Fruit fly (Drosophila melanogaster) whole organism, embryonic: ENCODE results near the gene Sec61alpha.

Experiments
- BEAF-32 ChIP-seq: fragments of 200-800 bp; sonication (Bioruptor generic); optimal IDR thresholded peaks from 3 replicates; lab custom pipeline; 2017; ENCODE audit warnings: missing biosample characterization, missing genetic modification characterization, mild to moderate bottlenecking, moderate library complexity, missing genetic modification reagents
- CG10565 ChIP-seq: fragments of 200-800 bp; sonication (Bioruptor generic); optimal IDR thresholded peaks from 3 replicates; lab custom pipeline; 2016; ENCODE audit warnings: missing biosample characterization, mild to moderate bottlenecking, missing genetic modification characterization
- CG11723 ChIP-seq: fragments of 200-800 bp; sonication (Bioruptor generic); optimal IDR thresholded peaks from 2 replicates; lab custom pipeline; 2017; ENCODE audit warnings: missing biosample characterization, mild to moderate bottlenecking, missing genetic modification characterization
- CG12391 ChIP-seq: fragments of 200-800 bp; sonication (Bioruptor generic); optimal IDR thresholded peaks from 3 replicates; lab custom pipeline; 2018; ENCODE audit warnings: missing biosample characterization, mild to moderate bottlenecking, missing genetic modification characterization, moderate library complexity
- CG12744 ChIP-seq: fragments of 200-800 bp; sonication (Bioruptor generic); optimal IDR thresholded peaks from 2 replicates; lab custom pipeline; 2016; ENCODE audit warnings: missing biosample characterization, missing genetic modification characterization
- CG15073 ChIP-seq: fragments of 200-800 bp; sonication (Bioruptor generic); optimal IDR thresholded peaks from 2 replicates; lab custom pipeline; 2016; ENCODE audit warnings: missing biosample characterization, missing genetic modification characterization
- CG15514 ChIP-seq: fragments of 200-800 bp; sonication (Bioruptor generic); optimal IDR thresholded peaks from 3 replicates; lab custom pipeline; 2017; ENCODE audit warnings: missing biosample characterization, missing genetic modification characterization, mild to moderate bottlenecking, moderate library complexity, missing genetic modification reagents
- CG2712 ChIP-seq: fragments of 200-800 bp; optimal IDR thresholded peaks from 3 replicates; lab custom pipeline; 2019; ENCODE audit warnings: missing biosample characterization, mild to moderate bottlenecking, missing genetic modification characterization, moderate library complexity
- CG32532 ChIP-seq: fragments of 200-800 bp; sonication (Bioruptor generic); IDR thresholded peaks from 2 replicates; pipeline ENCODE4 v1.3.6; 2022; ENCODE audit warnings: missing biosample characterization, missing genetic modification characterization
- CG34422 ChIP-seq: fragments of 200-800 bp; sonication (Bioruptor generic); IDR thresholded peaks from 3 replicates; pipeline ENCODE4 v1.3.6; 2022; ENCODE audit warnings: missing biosample characterization, missing genetic modification characterization
- CG3847 ChIP-seq: fragments of 200-800 bp; sonication (Bioruptor generic); IDR thresholded peaks from 2 replicates; pipeline ENCODE4 v1.3.6; 2022; ENCODE audit warnings: missing biosample characterization, missing genetic modification characterization
- CG4617 ChIP-seq: fragments of 200-800 bp; sonication (Bioruptor generic); optimal IDR thresholded peaks from 3 replicates; lab custom pipeline; 2016; ENCODE audit warnings: missing biosample characterization, missing genetic modification characterization, borderline replicate concordance
- CG6175 ChIP-seq: fragments of 200-800 bp; sonication (Bioruptor generic); IDR thresholded peaks from 3 replicates; pipeline ENCODE4 v1.3.6; 2022; ENCODE audit warnings: missing biosample characterization, missing genetic modification characterization
- CG7357 ChIP-seq: fragments of 200-800 bp; sonication (Bioruptor generic); IDR thresholded peaks from 3 replicates; pipeline ENCODE4 v1.3.6; 2022; ENCODE audit warnings: missing biosample characterization, missing genetic modification characterization
- CG7372 ChIP-seq: fragments of 200-800 bp; sonication (Bioruptor generic); IDR thresholded peaks from 2 replicates; pipeline ENCODE4 v1.3.6; 2022; ENCODE audit warnings: missing biosample characterization, missing genetic modification characterization
- CG7963 ChIP-seq: fragments of 200-800 bp; sonication (Bioruptor generic); IDR thresholded peaks from 3 replicates; pipeline ENCODE4 v1.3.6; 2022; ENCODE audit warnings: missing biosample characterization, missing genetic modification characterization; ENCODE audit not compliant: partially characterized antibody
- CG8944 ChIP-seq: fragments of 200-800 bp; sonication (Bioruptor generic); optimal IDR thresholded peaks from 3 replicates; lab custom pipeline; 2016; ENCODE audit warnings: missing biosample characterization, missing genetic modification characterization
- CG9437 ChIP-seq: fragments of 200-800 bp; sonication (Bioruptor generic); optimal IDR thresholded peaks from 2 replicates; lab custom pipeline; 2018; ENCODE audit warnings: missing biosample characterization, mild to moderate bottlenecking, missing genetic modification characterization
- CTCF ChIP-seq: fragments of 200-800 bp; sonication (Bioruptor generic); optimal IDR thresholded peaks from 2 replicates; lab custom pipeline; 2017; ENCODE audit warnings: missing biosample characterization, mild to moderate bottlenecking, missing genetic modification characterization, moderate library complexity
- D19A ChIP-seq: fragments of 200-800 bp; optimal IDR thresholded peaks from 3 replicates; lab custom pipeline; 2019; ENCODE audit warnings: missing biosample characterization, mild to moderate bottlenecking, missing genetic modification characterization, moderate library complexity
- Deaf1 ChIP-seq: fragments of 200-800 bp; optimal IDR thresholded peaks from 3 replicates; lab custom pipeline; 2019; ENCODE audit warnings: missing biosample characterization, mild to moderate bottlenecking, missing genetic modification characterization, moderate library complexity
- Dref ChIP-seq: fragments of 200-800 bp; sonication (Bioruptor generic); IDR thresholded peaks from 2 replicates; pipeline ENCODE4 v1.3.6; 2022; ENCODE audit warnings: missing biosample characterization, missing genetic modification characterization
- E2f1 ChIP-seq: fragments of 200-800 bp; sonication (Bioruptor generic); IDR thresholded peaks from 2 replicates; pipeline ENCODE4 v1.3.6; 2022; ENCODE audit warnings: missing biosample characterization, missing genetic modification characterization
- E2f2 ChIP-seq: fragments of 200-800 bp; sonication (Bioruptor generic); IDR thresholded peaks from 2 replicates; pipeline ENCODE4 v1.3.6; 2022; ENCODE audit warnings: missing biosample characterization, missing genetic modification characterization
- Elba2 ChIP-seq: fragments of 200-800 bp; sonication (Bioruptor generic); optimal IDR thresholded peaks from 3 replicates; lab custom pipeline; 2016; ENCODE audit warnings: missing biosample characterization, missing genetic modification characterization
- Ets97D ChIP-seq: fragments of 200-800 bp; sonication (Bioruptor generic); optimal IDR thresholded peaks from 3 replicates; lab custom pipeline; 2016; ENCODE audit warnings: missing biosample characterization, missing genetic modification characterization
- Hand ChIP-seq: fragments of 200-800 bp; sonication (Bioruptor generic); optimal IDR thresholded peaks from 2 replicates; lab custom pipeline; 2017; ENCODE audit warnings: mild to moderate bottlenecking, missing biosample characterization, missing genetic modification reagents, missing genetic modification characterization
- Hmx ChIP-seq: fragments of 200-800 bp; sonication (Bioruptor generic); optimal IDR thresholded peaks from 2 replicates; lab custom pipeline; 2016; ENCODE audit warnings: missing biosample characterization, missing genetic modification characterization
- Mad ChIP-seq: fragments of 200-800 bp; sonication (Bioruptor generic); optimal IDR thresholded peaks from 2 replicates; lab custom pipeline; 2016; ENCODE audit warnings: missing biosample characterization, missing genetic modification characterization
- Stat92E ChIP-seq, 3 experiments: fragments of >200 bp in 2 of 3; fragments of 200-800 bp in 1 of 3; sonication (Bioruptor generic) in 1 of 3; optimal IDR thresholded peaks; 2 replicates each; lab custom pipeline; 2017 to 2019; ENCODE audit warnings: missing biosample characterization in 3 of 3, missing genetic modification characterization in 3 of 3, mild to moderate bottlenecking in 1 of 3, moderate library complexity in 1 of 3
- Xrp1 ChIP-seq: fragments of 200-800 bp; sonication (Bioruptor generic); IDR thresholded peaks from 2 replicates; pipeline ENCODE4 v1.3.6; 2022; ENCODE audit warnings: missing biosample characterization, missing genetic modification characterization
- abd-A ChIP-seq: fragments of 200-800 bp; sonication (Bioruptor generic); optimal IDR thresholded peaks from 3 replicates; lab custom pipeline; 2019; ENCODE audit warnings: missing biosample characterization, mild to moderate bottlenecking, missing genetic modification characterization, moderate library complexity
- ato ChIP-seq: fragments of 200-800 bp; sonication (Bioruptor generic); IDR thresholded peaks from 2 replicates; pipeline ENCODE4 v1.3.6; 2022; ENCODE audit warnings: missing biosample characterization, missing genetic modification characterization; ENCODE audit not compliant: partially characterized antibody
- bbx ChIP-seq: fragments of 200-800 bp; sonication (Bioruptor generic); IDR thresholded peaks from 2 replicates; pipeline ENCODE4 v1.3.6; 2022; ENCODE audit warnings: missing biosample characterization, missing genetic modification characterization; ENCODE audit not compliant: partially characterized antibody
- croc ChIP-seq: fragments of 200-800 bp; sonication (Bioruptor generic); conservative IDR thresholded peaks from 3 replicates; pipeline ENCODE4 v1.3.6; 2022; ENCODE audit warnings: missing biosample characterization, missing genetic modification characterization
- dmrt11E ChIP-seq: fragments of 200-800 bp; sonication (Bioruptor generic); optimal IDR thresholded peaks from 3 replicates; lab custom pipeline; 2018; ENCODE audit warnings: missing biosample characterization, mild to moderate bottlenecking, missing genetic modification characterization, moderate library complexity
- ems ChIP-seq: fragments of 200-800 bp; sonication (Bioruptor generic); optimal IDR thresholded peaks from 3 replicates; lab custom pipeline; 2016; ENCODE audit warnings: missing biosample characterization, missing genetic modification characterization
- esg ChIP-seq: fragments of 200-800 bp; sonication (Bioruptor generic); conservative IDR thresholded peaks from 2 replicates; pipeline ENCODE4 v1.3.6; 2022; ENCODE audit warnings: missing biosample characterization, missing genetic modification characterization
- kah ChIP-seq: fragments of 200-800 bp; sonication (Bioruptor generic); optimal IDR thresholded peaks from 2 replicates; lab custom pipeline; 2018; ENCODE audit warnings: missing biosample characterization, mild to moderate bottlenecking, missing genetic modification characterization
- kni ChIP-seq: fragments of 200-800 bp; sonication (Bioruptor generic); optimal IDR thresholded peaks from 3 replicates; lab custom pipeline; 2017; ENCODE audit warnings: mild to moderate bottlenecking, missing biosample characterization, missing genetic modification reagents, missing genetic modification characterization
- lilli ChIP-seq: fragments of 200-800 bp; sonication (Bioruptor generic); optimal IDR thresholded peaks from 3 replicates; lab custom pipeline; 2016; ENCODE audit warnings: missing biosample characterization, missing genetic modification characterization
- lov ChIP-seq, 2 experiments: fragments of 200-800 bp in 1 of 2; fragments of >200 bp in 1 of 2; sonication (Bioruptor generic) in 1 of 2; IDR thresholded peaks in 1 of 2; optimal IDR thresholded peaks in 1 of 2; 2 replicates in 1 of 2; 3 replicates in 1 of 2; pipeline versions ENCODE4 v1.3.6 to Lab custom; 2017 to 2022; ENCODE audit warnings: missing biosample characterization in 1 of 2, missing genetic modification characterization in 1 of 2
- nerfin-2 ChIP-seq: fragments of 200-800 bp; sonication (Bioruptor generic); IDR thresholded peaks from 2 replicates; pipeline ENCODE4 v1.3.6; 2022; ENCODE audit warnings: missing biosample characterization, missing genetic modification characterization; ENCODE audit not compliant: partially characterized antibody
- otp ChIP-seq: fragments of 200-800 bp; sonication (Bioruptor generic); IDR thresholded peaks from 3 replicates; pipeline ENCODE4, ENCODE4 v1.3.6; 2022; ENCODE audit warnings: missing biosample characterization, missing genetic modification characterization
- pzg ChIP-seq: fragments of 200-800 bp; sonication (Bioruptor generic); optimal IDR thresholded peaks from 3 replicates; lab custom pipeline; 2018; ENCODE audit warnings: missing biosample characterization, mild to moderate bottlenecking, missing genetic modification characterization, moderate library complexity
- sug ChIP-seq: fragments of 200-800 bp; optimal IDR thresholded peaks from 2 replicates; lab custom pipeline; 2019; ENCODE audit warnings: missing biosample characterization, mild to moderate bottlenecking, missing genetic modification characterization, moderate library complexity
- vvl ChIP-seq: fragments of 200-800 bp; sonication (Bioruptor generic); IDR thresholded peaks from 2 replicates; pipeline ENCODE4 v1.3.6; 2022; ENCODE audit warnings: missing biosample characterization, missing genetic modification characterization
- yki ChIP-seq: fragments of >200 bp; optimal IDR thresholded peaks from 3 replicates; lab custom pipeline; 2018

The Sec61alpha gene

DNA sequence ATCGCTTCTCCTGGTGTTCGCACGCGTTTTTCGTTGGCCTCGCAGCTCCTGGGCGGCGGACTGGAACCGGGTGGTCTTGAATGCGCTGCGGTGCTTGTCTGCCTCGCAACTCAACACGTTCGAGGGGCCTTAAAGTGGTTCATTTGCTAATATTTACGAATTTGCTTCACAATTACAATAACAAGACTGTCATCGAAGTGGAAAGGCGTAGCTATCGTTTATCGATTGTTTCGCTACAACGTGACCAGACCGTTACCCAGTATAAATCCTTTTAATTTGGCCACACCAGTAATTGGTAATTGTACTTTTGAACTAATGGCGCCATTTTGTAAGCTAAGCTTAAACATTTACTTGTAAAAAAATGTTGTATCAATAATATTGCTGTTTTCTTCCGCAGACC is 3.6 kb downstream of the Sec61alpha start, which contains the start of gene CG9536 (continued):
- TF ChIP-seq CG2712 (tag; lab: Kevin White, UChicago) (no peak), E2f1 (GFP tag; lab: Robert Waterston, UW) (no peak), Mad (no peak), BEAF-32 (GFP tag; lab: Kevin White, UChicago) (peak; percentile 48), nerfin-2 (GFP tag; lab: Robert Waterston, UW) (peak; percentile 58), Deaf1 (tag; lab: Kevin White, UChicago) (peak; percentile 50), Dref (GFP tag; lab: Robert Waterston, UW) (peak; percentile 87), kah (GFP tag; lab: Kevin White, UChicago) (no peak), CG15514 (GFP tag; lab: Kevin White, UChicago) (peak; percentile 28), yki (lab: Kevin White, UChicago) (no peak), Hmx (no peak), CG32532 (GFP tag; lab: Robert Waterston, UW) (no peak), D19A (tag; lab: Kevin White, UChicago) (no peak), CG10565 (no peak), ato (GFP tag; lab: Robert Waterston, UW) (peak; percentile 69; the same call in 1 of the 2 replicates), lilli (no peak), E2f2 (GFP tag; lab: Robert Waterston, UW) (peak; percentile 91), CG7357 (GFP tag; lab: Robert Waterston, UW) (no peak), esg (GFP tag; lab: Robert Waterston, UW) (no peak), CG7963 (GFP tag; lab: Robert Waterston, UW) (0 out of 3 replicates have a peak, but pooled peaks have one; percentile 20), CG9437 (GFP tag; lab: Kevin White, UChicago) (no peak), CG3847 (GFP tag; lab: Robert Waterston, UW) (peak; percentile 30; the same call in 1 of the 2 replicates), vvl (0 out of 2 replicates have a peak, but pooled peaks have one; percentile 25), pzg (GFP tag; lab: Kevin White, UChicago) (peak; percentile 77), CG6175 (GFP tag; lab: Robert Waterston, UW) (no peak), CG15073 (GFP tag; lab: Kevin White, UChicago) (no peak), otp (no peak), dmrt11E (tag; lab: Kevin White, UChicago) (no peak), Hand (no peak), croc (GFP tag; lab: Robert Waterston, UW) (no peak), CG11723 (GFP tag; lab: Kevin White, UChicago) (no peak), CG4617 (GFP tag; lab: Kevin White, UChicago) (peak; percentile 40), bbx (GFP tag; lab: Robert Waterston, UW) (peak; percentile 57; the same call in 1 of the 2 replicates), CTCF (GFP tag; lab: Kevin White, UChicago) (no peak), CG12391 (tag; lab: Kevin White, UChicago) (no peak), Elba2 (GFP tag; lab: Kevin White, UChicago) (peak; percentile 11), CG12744 (no peak), ems (GFP tag; lab: Kevin White, UChicago) (no peak), Stat92E (GFP tag; optimal IDR thresholded peaks at IDR 0.05; lab: Kevin White, UChicago) (peak in 1 of 3 experiments; percentile 36), CG34422 (GFP tag; lab: Robert Waterston, UW) (peak; percentile 19; the same call in 1 of the 3 replicates), Xrp1 (GFP tag; lab: Robert Waterston, UW) (0 out of 2 replicates have a peak, but pooled peaks have one; percentile 14), CG7372 (GFP tag; lab: Robert Waterston, UW) (no peak), lov (optimal IDR thresholded peaks at IDR 0.05; lab: Kevin White, UChicago) (no peak), lov (GFP tag; IDR thresholded peaks at IDR 0.05; lab: Robert Waterston, UW) (no peak), sug (tag; lab: Kevin White, UChicago) (peak; percentile 15), abd-A (tag; lab: Kevin White, UChicago) (no peak), CG8944 (no peak), kni (no peak), Ets97D (peak; percentile 39)
